Worm (Caenorhabditis elegans) whole organism, late embryonic: ENCODE data around the gene srg-41.

Experiments
- C08G9.2 ChIP-seq: sonication (generic microtip); optimal IDR thresholded peaks from 2 replicates; lab custom pipeline; 2016; ENCODE audit warnings: mild to moderate bottlenecking, missing genetic modification characterization, moderate library complexity, missing compliant biosample characterization
- F13H6.1 ChIP-seq: sonication (generic microtip); optimal IDR thresholded peaks from 2 replicates; lab custom pipeline; 2016; ENCODE audit warnings: missing genetic modification characterization, missing compliant biosample characterization
- K09A11.1 ChIP-seq: sonication (generic microtip); optimal IDR thresholded peaks from 2 replicates; lab custom pipeline; 2017; ENCODE audit warnings: antibody characterized with exemption, mild to moderate bottlenecking, missing genetic modification characterization, missing compliant biosample characterization; ENCODE audit not compliant: insufficient read depth
- T23F11.4 ChIP-seq: fragments of 200-800 bp; sonication (Bioruptor generic); optimal IDR thresholded peaks from 2 replicates; lab custom pipeline; 2018; ENCODE audit warnings: mild to moderate bottlenecking, missing genetic modification characterization, missing compliant biosample characterization
- ahr-1 ChIP-seq: sonication (generic microtip); optimal IDR thresholded peaks from 2 replicates; lab custom pipeline; 2016; ENCODE audit warnings: missing genetic modification characterization, missing compliant biosample characterization
- ama-1 ChIP-seq: fragments of 150-350 bp; optimal IDR thresholded peaks from 2 replicates; lab custom pipeline; 2014
- ceh-14 ChIP-seq: sonication (generic microtip); optimal IDR thresholded peaks from 2 replicates; lab custom pipeline; 2016; ENCODE audit warnings: missing genotype, missing genetic modification characterization, missing compliant biosample characterization
- ceh-31 ChIP-seq: sonication (generic microtip); optimal IDR thresholded peaks from 2 replicates; lab custom pipeline; 2016; ENCODE audit warnings: missing genetic modification characterization, missing compliant biosample characterization
- ceh-48 ChIP-seq: sonication (generic microtip); optimal IDR thresholded peaks from 2 replicates; lab custom pipeline; 2016; ENCODE audit warnings: missing genetic modification characterization, inconsistent platforms, missing compliant biosample characterization
- ceh-9 ChIP-seq: sonication (generic microtip); optimal IDR thresholded peaks from 2 replicates; lab custom pipeline; 2016; ENCODE audit warnings: mild to moderate bottlenecking, missing genetic modification characterization, inconsistent platforms, missing compliant biosample characterization
- che-1 ChIP-seq: sonication (generic microtip); optimal IDR thresholded peaks from 2 replicates; lab custom pipeline; 2016; ENCODE audit warnings: mild to moderate bottlenecking, missing genetic modification characterization, missing compliant biosample characterization
- dmd-4 ChIP-seq: sonication (generic microtip); optimal IDR thresholded peaks from 2 replicates; lab custom pipeline; 2016; ENCODE audit warnings: borderline replicate concordance, missing genetic modification characterization, missing compliant biosample characterization
- elt-2 ChIP-seq: sonication (generic microtip); optimal IDR thresholded peaks from 2 replicates; lab custom pipeline; 2016; ENCODE audit warnings: missing genetic modification reagents, missing genetic modification characterization, missing compliant biosample characterization
- elt-4 ChIP-seq: sonication (generic microtip); optimal IDR thresholded peaks from 2 replicates; lab custom pipeline; 2016; ENCODE audit warnings: missing genetic modification characterization, missing compliant biosample characterization
- fax-1 ChIP-seq: sonication (generic microtip); optimal IDR thresholded peaks from 2 replicates; lab custom pipeline; 2016; ENCODE audit warnings: missing genotype, missing genetic modification characterization, missing compliant biosample characterization
- fkh-10 ChIP-seq: fragments of 150-350 bp; optimal IDR thresholded peaks from 2 replicates; lab custom pipeline; 2014; ENCODE audit warnings: missing biosample characterization, missing genetic modification reagents, missing genetic modification characterization
- gmeb-2 ChIP-seq: sonication (generic microtip); optimal IDR thresholded peaks from 2 replicates; lab custom pipeline; 2016; ENCODE audit warnings: missing genetic modification characterization, inconsistent platforms, missing compliant biosample characterization
- hlh-30 ChIP-seq: sonication (generic microtip); optimal IDR thresholded peaks from 2 replicates; lab custom pipeline; 2017; ENCODE audit warnings: antibody characterized with exemption, missing genetic modification characterization, missing compliant biosample characterization; ENCODE audit not compliant: insufficient read depth
- hlh-8 ChIP-seq: sonication (generic microtip); optimal IDR thresholded peaks from 2 replicates; lab custom pipeline; 2016; ENCODE audit warnings: missing genotype, missing genetic modification characterization, missing compliant biosample characterization
- lim-6 ChIP-seq: sonication (generic microtip); optimal IDR thresholded peaks from 2 replicates; lab custom pipeline; 2016; ENCODE audit warnings: missing genetic modification characterization, missing compliant biosample characterization
- madf-2 ChIP-seq: sonication (generic microtip); optimal IDR thresholded peaks from 2 replicates; lab custom pipeline; 2017; ENCODE audit warnings: missing genetic modification characterization, missing compliant biosample characterization
- nfya-1 ChIP-seq: sonication (generic microtip); optimal IDR thresholded peaks from 2 replicates; lab custom pipeline; 2017; ENCODE audit warnings: missing genetic modification characterization, mild to moderate bottlenecking, missing compliant biosample characterization, antibody characterized with exemption, moderate library complexity
- nhr-11 ChIP-seq: fragments of 150-350 bp; optimal IDR thresholded peaks from 2 replicates; lab custom pipeline; 2014; ENCODE audit warnings: missing biosample characterization, missing genetic modification characterization
- npax-4 ChIP-seq: sonication (generic microtip); optimal IDR thresholded peaks from 2 replicates; lab custom pipeline; 2016; ENCODE audit warnings: missing genetic modification characterization, missing compliant biosample characterization
- pat-9 ChIP-seq: fragments of 200-800 bp; sonication (Bioruptor generic); optimal IDR thresholded peaks from 2 replicates; lab custom pipeline; 2018; ENCODE audit warnings: mild to moderate bottlenecking, missing genetic modification characterization, moderate library complexity, missing compliant biosample characterization
- pha-4 ChIP-seq: fragments of 150-350 bp; optimal IDR thresholded peaks from 2 replicates; lab custom pipeline; 2018; ENCODE audit warnings: missing biosample characterization, missing genetic modification reagents, missing genetic modification characterization
- pqm-1 ChIP-seq: sonication (generic microtip); optimal IDR thresholded peaks from 2 replicates; lab custom pipeline; 2016; ENCODE audit warnings: missing genetic modification characterization, missing compliant biosample characterization
- pros-1 ChIP-seq: fragments of 150-350 bp; optimal IDR thresholded peaks from 2 replicates; lab custom pipeline; 2014; ENCODE audit warnings: missing biosample characterization, missing genetic modification reagents, missing genetic modification characterization
- ref-2 ChIP-seq: sonication (generic microtip); optimal IDR thresholded peaks from 2 replicates; lab custom pipeline; 2016; ENCODE audit warnings: missing genetic modification characterization, missing compliant biosample characterization
- rnt-1 ChIP-seq: sonication (generic microtip); optimal IDR thresholded peaks from 2 replicates; lab custom pipeline; 2016; ENCODE audit warnings: missing genetic modification characterization, missing compliant biosample characterization
- sdc-2 ChIP-seq: sonication (generic microtip); optimal IDR thresholded peaks from 2 replicates; lab custom pipeline; 2016; ENCODE audit warnings: missing genotype, missing genetic modification characterization, missing compliant biosample characterization
- sox-4 ChIP-seq: sonication (generic microtip); optimal IDR thresholded peaks from 2 replicates; lab custom pipeline; 2017; ENCODE audit warnings: mild to moderate bottlenecking, missing genetic modification characterization, inconsistent platforms, missing compliant biosample characterization
- syd-9 ChIP-seq: sonication (generic microtip); optimal IDR thresholded peaks from 2 replicates; lab custom pipeline; 2016; ENCODE audit warnings: mild to moderate bottlenecking, missing genetic modification characterization, moderate library complexity, missing compliant biosample characterization
- tbx-2 ChIP-seq: sonication (generic microtip); optimal IDR thresholded peaks from 2 replicates; lab custom pipeline; 2016; ENCODE audit warnings: missing genetic modification characterization, missing compliant biosample characterization
- tbx-7 ChIP-seq: sonication (generic microtip); optimal IDR thresholded peaks from 2 replicates; lab custom pipeline; 2016; ENCODE audit warnings: missing genotype, missing genetic modification characterization, missing compliant biosample characterization
- unc-3 ChIP-seq, 2 experiments: fragments of 200-800 bp in 1 of 2; sonication (Bioruptor generic) in 1 of 2; sonication (generic microtip) in 1 of 2; conservative IDR thresholded peaks in 1 of 2; optimal IDR thresholded peaks in 1 of 2; 2 replicates each; pipeline versions ENCODE4 v1.3.6 to Lab custom; 2016 to 2022; ENCODE audit warnings: missing compliant biosample characterization in 2 of 2, missing genetic modification characterization in 2 of 2, missing genetic modification reagents in 1 of 2
- unc-55 ChIP-seq: sonication (generic microtip); optimal IDR thresholded peaks from 2 replicates; lab custom pipeline; 2017; ENCODE audit warnings: missing biosample characterization, missing genetic modification reagents, missing genetic modification characterization
- unc-86 ChIP-seq: sonication (generic microtip); optimal IDR thresholded peaks from 2 replicates; lab custom pipeline; 2016; ENCODE audit warnings: missing genetic modification characterization, missing compliant biosample characterization
- zip-5 ChIP-seq: sonication (generic microtip); optimal IDR thresholded peaks from 2 replicates; lab custom pipeline; 2016; ENCODE audit warnings: missing genetic modification characterization, missing compliant biosample characterization

srg-41 gene

DNA sequence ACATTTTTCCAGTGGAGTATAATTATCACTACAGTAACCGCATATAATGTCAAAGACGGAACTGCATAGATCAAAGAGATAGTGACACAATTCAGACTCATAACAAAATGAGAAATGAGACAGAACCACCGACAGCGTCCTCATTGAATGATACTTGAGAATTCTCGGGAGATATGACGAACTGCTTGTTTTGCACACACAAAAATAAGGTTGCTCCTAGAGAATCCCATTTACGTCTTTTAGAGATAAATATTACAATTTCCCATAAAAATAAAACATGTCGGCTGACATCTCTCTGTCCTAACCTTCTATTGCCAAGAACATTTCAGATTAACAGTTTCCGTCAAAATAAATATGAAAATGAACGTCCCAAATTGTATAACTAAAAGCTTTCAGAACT lies 6.1 kb downstream of the srg-41 start, which contains the start of gene srg-38:
TSS of gene srg-38 (minus strand) at position 101 of the 400 bp plus-strand sequence.
- no peak for TF ChIP-seq gmeb-2
- no peak for TF ChIP-seq unc-55 (GFP tag; lab: Kevin White, UChicago)
- TF ChIP-seq tbx-7 (tag; lab: Kevin White, UChicago) = no peak
- TF ChIP-seq ahr-1 (tag; lab: Kevin White, UChicago) = no peak
- TF ChIP-seq nhr-11 (tag; lab: Kevin White, UChicago) = no peak
- TF ChIP-seq pat-9 (tag; lab: Kevin White, UChicago) = no peak
- no peak for TF ChIP-seq elt-2 (tag; lab: Kevin White, UChicago)
- TF ChIP-seq elt-4 (tag; lab: Kevin White, UChicago) = no peak
- TF ChIP-seq nfya-1 (tag; lab: Kevin White, UChicago) = no peak
- no peak for TF ChIP-seq pros-1
- no peak for TF ChIP-seq lim-6
- no peak for TF ChIP-seq ceh-48 (tag; lab: Kevin White, UChicago)
- TF ChIP-seq ceh-31 (tag; lab: Kevin White, UChicago) = no peak
- TF ChIP-seq rnt-1 (tag; lab: Kevin White, UChicago) = no peak
- TF ChIP-seq tbx-2 = no peak
- no peak for TF ChIP-seq hlh-8 (tag; lab: Kevin White, UChicago)

DNA sequence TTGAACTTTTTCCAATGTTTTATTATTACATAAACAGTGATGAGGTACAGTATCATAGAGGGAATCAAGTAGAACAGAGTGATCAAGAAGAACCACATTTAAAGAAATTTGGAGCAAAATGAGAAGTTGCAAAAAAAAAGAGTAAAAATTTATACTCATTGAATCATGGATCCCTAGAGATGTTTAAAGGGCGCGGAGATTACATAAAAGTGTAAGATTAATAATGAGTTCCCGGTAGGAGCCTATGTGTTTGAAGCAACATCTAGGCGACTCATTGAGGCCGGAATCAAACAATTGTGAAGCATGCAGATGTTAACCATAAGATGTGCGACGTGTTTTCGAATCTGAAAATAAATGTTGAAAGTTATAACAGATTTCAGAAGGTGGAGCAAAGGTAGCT lies 9.4 kb downstream of the srg-41 start, which contains the start of gene srg-39:
TSS of gene srg-39 (minus strand) at position 101 of the 400 bp plus-strand sequence.
- TF ChIP-seq fkh-10 (GFP tag; lab: Kevin White, UChicago) (no peak), ref-2 (tag; lab: Kevin White, UChicago) (no peak)
- TF ChIP-seq, all 69 proteins: peak for 0

DNA sequence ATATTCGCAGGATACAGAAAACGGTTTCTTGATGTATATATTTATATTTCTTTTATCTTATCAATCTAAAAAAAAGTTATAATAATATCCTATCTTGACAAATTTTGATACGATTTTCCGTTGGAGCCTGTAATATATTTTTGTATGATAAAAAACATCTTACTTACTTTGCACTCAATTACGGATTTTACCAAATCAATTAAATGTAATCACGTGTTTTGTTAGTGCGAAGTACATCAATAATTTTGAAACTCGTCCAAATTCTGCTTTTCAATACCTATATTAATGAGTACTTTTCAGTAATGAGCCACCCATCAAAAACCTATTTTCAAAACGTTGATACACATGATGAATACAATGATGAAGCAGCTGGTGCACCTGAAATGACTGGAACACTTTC lies 12.3 kb downstream of the srg-41 start, which contains the start of gene T19C4.1:
TSS of gene T19C4.1 (plus strand) at position 301 of the 400 bp plus-strand sequence.
- TF ChIP-seq sox-4 (tag; lab: Kevin White, UChicago) = no peak
- no peak for TF ChIP-seq tbx-2
- no peak for TF ChIP-seq T23F11.4 (GFP tag; lab: Kevin White, UChicago)
- no peak for TF ChIP-seq ceh-31 (tag; lab: Kevin White, UChicago)
- TF ChIP-seq hlh-8 (tag; lab: Kevin White, UChicago) = no peak
- TF ChIP-seq F13H6.1 (tag; lab: Kevin White, UChicago) = no peak
- no peak for TF ChIP-seq unc-86 (tag; lab: Kevin White, UChicago)
- no peak for TF ChIP-seq ahr-1 (tag; lab: Kevin White, UChicago)
- TF ChIP-seq K09A11.1 (tag; lab: Kevin White, UChicago) = no peak
- no peak for TF ChIP-seq C08G9.2 (tag; lab: Kevin White, UChicago)
- no peak for TF ChIP-seq fkh-10 (GFP tag; lab: Kevin White, UChicago)
- no peak for TF ChIP-seq pros-1
- no peak for TF ChIP-seq npax-4 (tag; lab: Kevin White, UChicago)
- no peak for TF ChIP-seq ama-1 (lab: Kevin White, UChicago)
- no peak for TF ChIP-seq hlh-30 (tag; lab: Kevin White, UChicago)
- no peak for TF ChIP-seq ceh-14 (tag; lab: Kevin White, UChicago)
- TF ChIP-seq zip-5 (tag; lab: Kevin White, UChicago) = no peak

DNA sequence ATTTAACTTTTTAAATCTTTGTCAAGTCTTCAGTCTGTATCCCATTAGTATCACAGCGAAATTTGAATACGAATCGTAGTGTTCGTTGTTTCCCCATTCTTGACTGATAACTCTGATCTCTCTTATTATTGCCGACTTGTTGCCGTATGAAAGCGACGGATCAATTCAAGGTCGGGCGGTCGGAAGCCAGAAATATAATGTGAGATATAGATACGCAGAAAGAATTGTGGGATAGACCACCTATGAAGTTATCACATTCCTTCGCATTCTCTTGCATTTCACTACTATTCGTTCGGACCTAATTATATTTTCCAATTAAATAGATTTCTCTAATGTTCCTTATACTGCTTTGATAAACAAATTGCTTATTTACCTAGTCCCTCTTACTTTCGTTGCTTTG lies 12.7 kb downstream of the srg-41 start:
- no peak for TF ChIP-seq ceh-48 (tag; lab: Kevin White, UChicago)
- TF ChIP-seq, all 69 proteins: peak for 0

DNA sequence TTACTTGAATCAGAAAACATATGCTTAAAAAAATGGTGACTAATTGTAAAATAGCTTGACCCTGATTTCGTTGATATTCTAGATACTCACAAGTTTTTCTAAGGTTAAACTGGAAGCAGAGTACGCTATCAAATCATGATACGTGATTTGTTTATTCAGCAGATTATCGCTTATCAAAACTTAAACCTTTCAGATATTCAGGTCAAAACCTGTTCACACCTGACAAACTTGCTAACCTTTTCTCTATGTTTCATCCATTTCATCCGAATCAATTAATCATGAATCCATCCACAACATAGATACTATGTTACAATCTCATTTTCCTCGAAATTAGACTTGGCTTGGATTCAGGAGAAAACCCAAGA lies 13.9 kb downstream of the srg-41 start:
- TF ChIP-seq fax-1 (tag; lab: Kevin White, UChicago) (no peak), che-1 (tag; lab: Kevin White, UChicago) (no peak), unc-3 (GFP tag; conservative IDR thresholded peaks at IDR 0.05; lab: Robert Waterston, UW) (no peak), unc-3 (tag; optimal IDR thresholded peaks at IDR 0.05; lab: Kevin White, UChicago) (no peak), pros-1 (no peak), syd-9 (tag; lab: Kevin White, UChicago) (no peak), ceh-9 (tag; lab: Kevin White, UChicago) (no peak), madf-2 (tag; lab: Kevin White, UChicago) (no peak), sdc-2 (tag; lab: Kevin White, UChicago) (no peak), ahr-1 (tag; lab: Kevin White, UChicago) (no peak), pqm-1 (no peak), dmd-4 (tag; lab: Kevin White, UChicago) (no peak), ref-2 (tag; lab: Kevin White, UChicago) (no peak), tbx-2 (no peak), pha-4 (no peak)
